Fruit fly (Drosophila melanogaster) whole organism: Measurements from ENCODE around the gene CG32248.

Source experiments
- CG8478 ChIP-seq: fragments of >200 bp; optimal IDR thresholded peaks from 2 replicates; lab custom pipeline; 2018; ENCODE audit warnings: inconsistent platforms
- Dll ChIP-seq: fragments of >200 bp; optimal IDR thresholded peaks from 2 replicates; lab custom pipeline; 2017
- pan ChIP-seq: fragments of >200 bp; optimal IDR thresholded peaks from 2 replicates; lab custom pipeline; 2017
- usp ChIP-seq: fragments of >200 bp; optimal IDR thresholded peaks from 2 replicates; lab custom pipeline; 2017; ENCODE audit warnings: missing biosample characterization, missing genetic modification characterization, mixed read lengths

- TF ChIP-seq CG8478 (lab: Kevin White, UChicago) (no peak), usp (GFP tag; lab: Kevin White, UChicago) (no peak), Dll (lab: Kevin White, UChicago) (no peak), pan (lab: Kevin White, UChicago) (no peak)
These were observed 37.4 kb downstream of the CG32248 start for dm6 chr3L:4508926-4509457.
